Worm (Caenorhabditis elegans): Measurements from ENCODE around the gene ZC132.3.

- TF ChIP-seq zim-3 (tag; optimal IDR thresholded peaks at IDR 0.05) = no peak
- TF ChIP-seq pha-4 (tag; optimal IDR thresholded peaks at IDR 0.05) = no peak
- TF ChIP-seq tbx-9 (tag; optimal IDR thresholded peaks at IDR 0.05; ENCODE audit: borderline replicate concordance) = no peak
Observed at ce11 chrV:4295920-4296319, 3.7 kb downstream of the ZC132.3 start, which contains the start of gene F47D2.11.

All from whole organism, young adult.